Fruit fly (Drosophila melanogaster) whole organism, prepupa: ENCODE measurements around the gene cdi.

ENCODE experiments used
- Blimp-1 ChIP-seq: fragments of 200-800 bp; sonication (Bioruptor generic); optimal IDR thresholded peaks from 3 replicates; lab custom pipeline; 2017; ENCODE audit warnings: missing biosample characterization, missing genetic modification characterization, mild to moderate bottlenecking, moderate library complexity, missing genetic modification reagents
- CG10631 ChIP-seq: fragments of 200-800 bp; sonication (Bioruptor generic); optimal IDR thresholded peaks from 2 replicates; lab custom pipeline; 2016; ENCODE audit warnings: missing biosample characterization, missing genetic modification characterization
- CG10669 ChIP-seq: fragments of 200-800 bp; sonication (Bioruptor generic); optimal IDR thresholded peaks from 3 replicates; lab custom pipeline; 2018; ENCODE audit warnings: missing biosample characterization, mild to moderate bottlenecking, missing genetic modification characterization, moderate library complexity
- CG11294 ChIP-seq: fragments of 200-800 bp; sonication (Bioruptor generic); IDR thresholded peaks from 2 replicates; pipeline ENCODE4 v1.3.6; 2022; ENCODE audit warnings: missing biosample characterization, missing genetic modification characterization
- CG11762 ChIP-seq: fragments of 200-800 bp; sonication (Bioruptor generic); optimal IDR thresholded peaks from 3 replicates; lab custom pipeline; 2016; ENCODE audit warnings: missing biosample characterization, missing genetic modification characterization; ENCODE audit not compliant: insufficient read depth
- CG16779 ChIP-seq: fragments of 200-800 bp; sonication (Bioruptor generic); optimal IDR thresholded peaks from 3 replicates; lab custom pipeline; 2017; ENCODE audit warnings: missing biosample characterization, mild to moderate bottlenecking, missing genetic modification characterization
- CG3032 ChIP-seq: fragments of 200-800 bp; optimal IDR thresholded peaks from 2 replicates; lab custom pipeline; 2019; ENCODE audit warnings: missing biosample characterization, mild to moderate bottlenecking, missing genetic modification characterization, moderate library complexity
- CG31627 ChIP-seq: fragments of 200-800 bp; sonication (Bioruptor generic); optimal IDR thresholded peaks from 3 replicates; lab custom pipeline; 2016; ENCODE audit warnings: missing biosample characterization, missing genetic modification characterization
- CG32006 ChIP-seq: fragments of 200-800 bp; sonication (Bioruptor generic); optimal IDR thresholded peaks from 3 replicates; lab custom pipeline; 2017; ENCODE audit warnings: missing biosample characterization, mild to moderate bottlenecking, missing genetic modification characterization
- CG34406 ChIP-seq: fragments of 200-800 bp; sonication (Bioruptor generic); optimal IDR thresholded peaks from 3 replicates; lab custom pipeline; 2016; ENCODE audit warnings: missing biosample characterization, missing genetic modification characterization
- CG3919 ChIP-seq: fragments of 200-800 bp; sonication (Bioruptor generic); optimal IDR thresholded peaks from 3 replicates; lab custom pipeline; 2016; ENCODE audit warnings: missing biosample characterization, missing genetic modification characterization
- CG4318 ChIP-seq: fragments of 200-800 bp; sonication (Bioruptor generic); optimal IDR thresholded peaks from 3 replicates; lab custom pipeline; 2017; ENCODE audit warnings: missing biosample characterization, mild to moderate bottlenecking, missing genetic modification characterization
- CG6163 ChIP-seq: fragments of 200-800 bp; sonication (Bioruptor generic); IDR thresholded peaks from 3 replicates; pipeline ENCODE4 v1.3.6; 2022; ENCODE audit warnings: missing biosample characterization, missing genetic modification characterization
- CG6276 ChIP-seq: fragments of 200-800 bp; sonication (Bioruptor generic); optimal IDR thresholded peaks from 2 replicates; lab custom pipeline; 2017; ENCODE audit warnings: missing biosample characterization, mild to moderate bottlenecking, missing genetic modification characterization
- CG6792 ChIP-seq: fragments of 200-800 bp; sonication (Bioruptor generic); optimal IDR thresholded peaks from 3 replicates; lab custom pipeline; 2016; ENCODE audit warnings: missing biosample characterization, missing genetic modification characterization
- CG6808 ChIP-seq: fragments of 200-800 bp; sonication (Bioruptor generic); optimal IDR thresholded peaks from 3 replicates; lab custom pipeline; 2017; ENCODE audit warnings: missing biosample characterization, missing genetic modification characterization, mild to moderate bottlenecking, moderate library complexity, missing genetic modification reagents
- CG7368 ChIP-seq: fragments of 200-800 bp; sonication (Bioruptor generic); optimal IDR thresholded peaks from 3 replicates; lab custom pipeline; 2016; ENCODE audit warnings: missing biosample characterization, missing genetic modification characterization
- CG8319 ChIP-seq: fragments of 200-800 bp; sonication (Bioruptor generic); optimal IDR thresholded peaks from 3 replicates; lab custom pipeline; 2016; ENCODE audit warnings: missing biosample characterization, missing genetic modification characterization
- CG8632 ChIP-seq: fragments of 200-800 bp; sonication (Bioruptor generic); optimal IDR thresholded peaks from 3 replicates; lab custom pipeline; 2016; ENCODE audit warnings: missing biosample characterization, missing genetic modification characterization
- Eip75B ChIP-seq: fragments of 200-800 bp; sonication (Bioruptor generic); optimal IDR thresholded peaks from 3 replicates; lab custom pipeline; 2016; ENCODE audit warnings: missing biosample characterization, missing genetic modification characterization
- Eip78C ChIP-seq: fragments of 200-800 bp; sonication (Bioruptor generic); peaks from one replicate; lab custom pipeline; 2016; ENCODE audit warnings: missing biosample characterization, missing genetic modification characterization
- Eip93F ChIP-seq: fragments of 200-800 bp; sonication (Bioruptor generic); optimal IDR thresholded peaks from 2 replicates; lab custom pipeline; 2016; ENCODE audit warnings: missing biosample characterization, mild to moderate bottlenecking, missing genetic modification characterization
- Ets96B ChIP-seq: fragments of 200-800 bp; optimal IDR thresholded peaks from 2 replicates; lab custom pipeline; 2019; ENCODE audit warnings: missing biosample characterization, mild to moderate bottlenecking, missing genetic modification characterization, moderate library complexity
- Hr38 ChIP-seq: sonication (Bioruptor generic); optimal IDR thresholded peaks from 2 replicates; lab custom pipeline; 2016; ENCODE audit warnings: missing biosample characterization, missing genetic modification characterization
- Hr39 ChIP-seq: fragments of 200-800 bp; sonication (Bioruptor generic); optimal IDR thresholded peaks from 2 replicates; lab custom pipeline; 2016; ENCODE audit warnings: missing biosample characterization, missing genetic modification characterization
- Hr4 ChIP-seq: fragments of 200-800 bp; sonication (Bioruptor generic); optimal IDR thresholded peaks from 3 replicates; lab custom pipeline; 2016; ENCODE audit warnings: missing biosample characterization, missing genetic modification characterization
- Met ChIP-seq: fragments of 200-800 bp; sonication (Bioruptor generic); optimal IDR thresholded peaks from 3 replicates; lab custom pipeline; 2016; ENCODE audit warnings: missing biosample characterization, missing genetic modification characterization
- OdsH ChIP-seq: fragments of 200-800 bp; sonication (Bioruptor generic); optimal IDR thresholded peaks from 3 replicates; lab custom pipeline; 2016; ENCODE audit warnings: missing biosample characterization, missing genetic modification characterization
- Smox ChIP-seq: fragments of 200-800 bp; sonication (Bioruptor generic); optimal IDR thresholded peaks from 3 replicates; lab custom pipeline; 2016; ENCODE audit warnings: missing biosample characterization, missing genetic modification characterization
- Sox102F ChIP-seq: fragments of 200-800 bp; sonication (Bioruptor generic); optimal IDR thresholded peaks from 2 replicates; lab custom pipeline; 2016; ENCODE audit warnings: missing biosample characterization, mild to moderate bottlenecking, missing genetic modification characterization
- Sox14 ChIP-seq: fragments of 200-800 bp; sonication (Bioruptor generic); optimal IDR thresholded peaks from 3 replicates; lab custom pipeline; 2016; ENCODE audit warnings: missing biosample characterization, missing genetic modification characterization
- Sox15 ChIP-seq: fragments of 200-800 bp; sonication (Bioruptor generic); optimal IDR thresholded peaks from 3 replicates; lab custom pipeline; 2016; ENCODE audit warnings: missing biosample characterization, missing genetic modification characterization
- achi ChIP-seq: fragments of 200-800 bp; sonication (Bioruptor generic); optimal IDR thresholded peaks from 3 replicates; lab custom pipeline; 2016; ENCODE audit warnings: missing biosample characterization, missing genetic modification characterization
- acj6 ChIP-seq: fragments of 200-800 bp; sonication (Bioruptor generic); optimal IDR thresholded peaks from 3 replicates; lab custom pipeline; 2016; ENCODE audit warnings: missing biosample characterization, missing genetic modification characterization
- dac ChIP-seq: fragments of 200-800 bp; sonication (Bioruptor generic); optimal IDR thresholded peaks from 2 replicates; lab custom pipeline; 2017; ENCODE audit warnings: missing biosample characterization, mild to moderate bottlenecking, missing genetic modification characterization
- dsx ChIP-seq: fragments of 200-800 bp; optimal IDR thresholded peaks from 3 replicates; lab custom pipeline; 2019; ENCODE audit warnings: missing biosample characterization, mild to moderate bottlenecking, missing genetic modification characterization, moderate library complexity; ENCODE audit not compliant: poor library complexity, severe bottlenecking
- esn ChIP-seq: fragments of 200-800 bp; sonication (Bioruptor generic); optimal IDR thresholded peaks from 2 replicates; lab custom pipeline; 2016; ENCODE audit warnings: missing biosample characterization, mild to moderate bottlenecking, missing genetic modification characterization, moderate library complexity
- fd59A ChIP-seq: fragments of 200-800 bp; sonication (Bioruptor generic); optimal IDR thresholded peaks from 2 replicates; lab custom pipeline; 2017; ENCODE audit warnings: missing biosample characterization, mild to moderate bottlenecking, missing genetic modification characterization, missing genetic modification reagents
- fd85E ChIP-seq: fragments of 200-800 bp; sonication (Bioruptor generic); optimal IDR thresholded peaks from 3 replicates; lab custom pipeline; 2016; ENCODE audit warnings: missing biosample characterization, missing genetic modification characterization
- fkh ChIP-seq: fragments of 200-800 bp; sonication (Bioruptor generic); optimal IDR thresholded peaks from 3 replicates; lab custom pipeline; 2017; ENCODE audit warnings: missing biosample characterization, mild to moderate bottlenecking, missing genetic modification characterization, moderate library complexity
- lz ChIP-seq: fragments of 200-800 bp; sonication (Bioruptor generic); optimal IDR thresholded peaks from 3 replicates; lab custom pipeline; 2016; ENCODE audit warnings: missing biosample characterization, missing genetic modification characterization
- net ChIP-seq: fragments of 200-800 bp; sonication (Bioruptor generic); optimal IDR thresholded peaks from 3 replicates; lab custom pipeline; 2016; ENCODE audit warnings: missing biosample characterization, missing genetic modification characterization
- salr ChIP-seq, 2 experiments: fragments of 200-800 bp; sonication (Bioruptor generic); optimal IDR thresholded peaks; 3 replicates each; lab custom pipeline; 2016 to 2018; ENCODE audit warnings: missing biosample characterization in 2 of 2, missing genetic modification characterization in 2 of 2, mild to moderate bottlenecking in 1 of 2
- spab ChIP-seq: fragments of 200-800 bp; sonication (Bioruptor generic); optimal IDR thresholded peaks from 2 replicates; lab custom pipeline; 2017; ENCODE audit warnings: missing biosample characterization, mild to moderate bottlenecking, missing genetic modification characterization, missing genetic modification reagents
- ss ChIP-seq, 2 experiments: fragments of 200-800 bp; sonication (Bioruptor generic); optimal IDR thresholded peaks; 2 replicates in 1 of 2; 3 replicates in 1 of 2; lab custom pipeline; 2017 to 2018; ENCODE audit warnings: mild to moderate bottlenecking in 2 of 2, missing biosample characterization in 2 of 2, missing genetic modification characterization in 2 of 2, moderate library complexity in 1 of 2
- svp ChIP-seq: fragments of 200-800 bp; sonication (Bioruptor generic); peaks from one replicate; lab custom pipeline; 2016; ENCODE audit warnings: missing biosample characterization, missing genetic modification characterization
- topi ChIP-seq: fragments of 200-800 bp; sonication (Bioruptor generic); optimal IDR thresholded peaks from 3 replicates; lab custom pipeline; 2016; ENCODE audit warnings: missing biosample characterization, missing genetic modification characterization
- vri ChIP-seq: fragments of 200-800 bp; sonication (Bioruptor generic); optimal IDR thresholded peaks from 3 replicates; lab custom pipeline; 2016; ENCODE audit warnings: missing biosample characterization, mild to moderate bottlenecking, missing genetic modification characterization

cdi gene

dm6 chr3R:19074207-19074606, 19.9 kb downstream of the cdi start (continued):
- peak; percentile 69 for TF ChIP-seq CG6276 (GFP tag; lab: Kevin White, UChicago)
- peak; percentile 11 for TF ChIP-seq lz (GFP tag; lab: Kevin White, UChicago)
- peak; percentile 41 for TF ChIP-seq CG6808 (GFP tag; lab: Kevin White, UChicago)
- TF ChIP-seq esn (GFP tag; lab: Kevin White, UChicago) = no peak
- TF ChIP-seq achi (GFP tag; lab: Kevin White, UChicago) = peak; percentile 61
- TF ChIP-seq CG7368 (GFP tag; lab: Kevin White, UChicago) = peak; percentile 22
- peak; percentile 62 for TF ChIP-seq Hr4 (GFP tag; lab: Kevin White, UChicago)
- TF ChIP-seq acj6 (GFP tag; lab: Kevin White, UChicago) = peak; percentile 60
- peak; percentile 13 for TF ChIP-seq Sox102F (GFP tag; lab: Kevin White, UChicago)
- TF ChIP-seq CG16779 = peak; percentile 47

dm6 chr3R:19073002-19073401, 21.1 kb downstream of the cdi start:
- TF ChIP-seq Met (peak; percentile 79), Eip78C (GFP tag; lab: Kevin White, UChicago) (peak; percentile 99), Sox14 (GFP tag; lab: Kevin White, UChicago) (peak; percentile 88), salr (GFP tag; optimal IDR thresholded peaks at IDR 0.05; lab: Kevin White, UChicago) (peak; percentile 69 to 84), CG6163 (GFP tag; lab: Robert Waterston, UW) (peak; percentile 91), acj6 (GFP tag; lab: Kevin White, UChicago) (peak; percentile 90), Sox15 (GFP tag; lab: Kevin White, UChicago) (peak; percentile 67), Blimp-1 (GFP tag; lab: Kevin White, UChicago) (peak; percentile 27), svp (GFP tag; lab: Kevin White, UChicago) (peak; percentile 89), fd59A (GFP tag; lab: Kevin White, UChicago) (peak; percentile 87), CG32006 (GFP tag; lab: Kevin White, UChicago) (peak; percentile 93), esn (GFP tag; lab: Kevin White, UChicago) (peak; percentile 80), CG3032 (tag; lab: Kevin White, UChicago) (peak; percentile 92), CG3919 (GFP tag; lab: Kevin White, UChicago) (peak; percentile 89), CG34406 (GFP tag; lab: Kevin White, UChicago) (peak; percentile 84), Eip93F (GFP tag; lab: Kevin White, UChicago) (no peak), spab (GFP tag; lab: Kevin White, UChicago) (peak; percentile 92), fd85E (GFP tag; lab: Kevin White, UChicago) (peak; percentile 23), Eip75B (GFP tag; lab: Kevin White, UChicago) (peak; percentile 91), achi (GFP tag; lab: Kevin White, UChicago) (peak; percentile 90), CG4318 (peak; percentile 84), CG6792 (GFP tag; lab: Kevin White, UChicago) (peak; percentile 78), Sox102F (GFP tag; lab: Kevin White, UChicago) (peak; percentile 80), net (peak; percentile 89), CG31627 (GFP tag; lab: Kevin White, UChicago) (peak; percentile 60), CG10631 (peak; percentile 87), CG10669 (GFP tag; lab: Kevin White, UChicago) (peak; percentile 92), fkh (GFP tag; lab: Kevin White, UChicago) (no peak), CG11762 (peak; percentile 85), dac (GFP tag; lab: Kevin White, UChicago) (peak; percentile 73), Smox (GFP tag; lab: Kevin White, UChicago) (peak; percentile 77), dsx (peak; percentile 94), Hr38 (GFP tag; lab: Kevin White, UChicago) (no peak), topi (GFP tag; lab: Kevin White, UChicago) (peak; percentile 79), CG6808 (GFP tag; lab: Kevin White, UChicago) (peak; percentile 92), OdsH (GFP tag; lab: Kevin White, UChicago) (peak; percentile 90), Hr39 (GFP tag; lab: Kevin White, UChicago) (peak; percentile 64), CG8319 (GFP tag; lab: Kevin White, UChicago) (peak; percentile 62), Ets96B (tag; lab: Kevin White, UChicago) (peak; percentile 91), CG11294 (GFP tag; lab: Robert Waterston, UW) (peak; percentile 89), CG6276 (GFP tag; lab: Kevin White, UChicago) (peak; percentile 89), Hr4 (GFP tag; lab: Kevin White, UChicago) (peak; percentile 90), CG8632 (GFP tag; lab: Kevin White, UChicago) (peak; percentile 86), vri (peak; percentile 2), ss (GFP tag; optimal IDR thresholded peaks at IDR 0.05; lab: Kevin White, UChicago) (peak; percentile 92 to 95)
